Fruit fly (Drosophila melanogaster) whole organism, wandering third instar larva: ENCODE measurements around the gene CG33159.

ENCODE experiments used
- Abd-B ChIP-seq: fragments of >200 bp; optimal IDR thresholded peaks from 2 replicates; lab custom pipeline; 2017; ENCODE audit warnings: missing biosample characterization, missing genetic modification characterization
- CG32264 ChIP-seq: fragments of 200-800 bp; sonication (Bioruptor generic); optimal IDR thresholded peaks from 2 replicates; lab custom pipeline; 2016; ENCODE audit warnings: missing biosample characterization, missing genetic modification characterization
- CG9705 ChIP-seq: fragments of 200-800 bp; sonication (Bioruptor generic); optimal IDR thresholded peaks from 2 replicates; lab custom pipeline; 2018; ENCODE audit warnings: missing biosample characterization, mild to moderate bottlenecking, missing genetic modification characterization
- CrebA ChIP-seq: fragments of 200-800 bp; sonication (Bioruptor generic); optimal IDR thresholded peaks from 2 replicates; lab custom pipeline; 2016; ENCODE audit warnings: missing biosample characterization, mild to moderate bottlenecking, missing genetic modification characterization, borderline replicate concordance
- Dfd ChIP-seq: fragments of >200 bp; optimal IDR thresholded peaks from 2 replicates; lab custom pipeline; 2017; ENCODE audit warnings: missing biosample characterization, missing genetic modification characterization
- Dif ChIP-seq: fragments of 200-275, 200-300 bp; sonication (Bioruptor generic); optimal IDR thresholded peaks from 2 replicates; lab custom pipeline; 2018; ENCODE audit warnings: missing biosample characterization, missing genetic modification characterization; ENCODE audit not compliant: partially characterized antibody
- GATAd ChIP-seq: sonication (Bioruptor generic); optimal IDR thresholded peaks from 2 replicates; lab custom pipeline; 2016; ENCODE audit warnings: missing biosample characterization, missing genetic modification characterization
- HLH106 ChIP-seq: fragments of 200-800 bp; optimal IDR thresholded peaks from 3 replicates; lab custom pipeline; 2019; ENCODE audit warnings: missing biosample characterization, mild to moderate bottlenecking, missing genetic modification characterization, moderate library complexity
- Hnf4 ChIP-seq: fragments of 200-800 bp; sonication (Bioruptor generic); optimal IDR thresholded peaks from 2 replicates; lab custom pipeline; 2016; ENCODE audit warnings: missing biosample characterization, mild to moderate bottlenecking, missing genetic modification characterization
- Hr78 ChIP-seq: fragments of >200 bp; optimal IDR thresholded peaks from 2 replicates; lab custom pipeline; 2017; ENCODE audit warnings: missing biosample characterization, missing genetic modification characterization
- Hr83 ChIP-seq: fragments of 200-300 bp; sonication (Bioruptor generic); optimal IDR thresholded peaks from 2 replicates; lab custom pipeline; 2016; ENCODE audit warnings: missing biosample characterization, mild to moderate bottlenecking, missing genetic modification characterization, moderate library complexity; ENCODE audit not compliant: poor library complexity, severe bottlenecking
- Jra ChIP-seq: sonication (Bioruptor generic); optimal IDR thresholded peaks from 2 replicates; lab custom pipeline; 2016; ENCODE audit warnings: missing biosample characterization, missing genetic modification characterization
- Mio ChIP-seq: sonication (Bioruptor generic); optimal IDR thresholded peaks from 2 replicates; lab custom pipeline; 2016; ENCODE audit warnings: missing biosample characterization, missing genetic modification characterization
- Myc ChIP-seq: fragments of >200 bp; optimal IDR thresholded peaks from 2 replicates; lab custom pipeline; 2017
- N ChIP-seq: fragments of >200 bp; optimal IDR thresholded peaks from 2 replicates; lab custom pipeline; 2018; ENCODE audit warnings: missing biosample characterization, missing external identifiers, missing genetic modification characterization
- OdsH ChIP-seq: fragments of 200-800 bp; sonication (Bioruptor generic); optimal IDR thresholded peaks from 2 replicates; lab custom pipeline; 2016; ENCODE audit warnings: missing biosample characterization, mild to moderate bottlenecking, missing genetic modification characterization
- Rel ChIP-seq, 2 experiments: fragments of 200-800 bp; sonication (Bioruptor generic) in 1 of 2; optimal IDR thresholded peaks; 2 replicates in 1 of 2; 3 replicates in 1 of 2; lab custom pipeline; 2016 to 2019; ENCODE audit warnings: mild to moderate bottlenecking in 2 of 2, missing biosample characterization in 2 of 2, missing genetic modification characterization in 2 of 2, moderate library complexity in 1 of 2
- Sp1 ChIP-seq: fragments of 200-800 bp; sonication (Bioruptor generic); optimal IDR thresholded peaks from 3 replicates; lab custom pipeline; 2019; ENCODE audit warnings: missing biosample characterization, mild to moderate bottlenecking, missing genetic modification characterization, moderate library complexity
- Vsx2 ChIP-seq: fragments of 200-300, 225-300 bp; sonication (Bioruptor generic); optimal IDR thresholded peaks from 2 replicates; lab custom pipeline; 2018; ENCODE audit warnings: missing biosample characterization, missing genetic modification characterization; ENCODE audit not compliant: partially characterized antibody
- br ChIP-seq: fragments of 200-800 bp; sonication (Bioruptor generic); optimal IDR thresholded peaks from 2 replicates; lab custom pipeline; 2016; ENCODE audit warnings: missing biosample characterization, missing genetic modification characterization
- brk ChIP-seq: fragments of 200-800 bp; sonication (Bioruptor generic); optimal IDR thresholded peaks from 2 replicates; lab custom pipeline; 2016; ENCODE audit warnings: missing biosample characterization, mild to moderate bottlenecking, missing genetic modification characterization
- dl ChIP-seq, 2 experiments: fragments of 175-275, 200-275 bp in 1 of 2; fragments of 200-275 bp in 1 of 2; sonication (Bioruptor generic); optimal IDR thresholded peaks; lab custom pipeline; 2018; ENCODE audit warnings: mild to moderate bottlenecking in 2 of 2, missing biosample characterization in 2 of 2, missing genetic modification characterization in 2 of 2, moderate library complexity in 2 of 2; ENCODE audit not compliant: partially characterized antibody in 2 of 2, insufficient read depth in 1 of 2
- dmrt93B ChIP-seq: fragments of 200-800 bp; sonication (Bioruptor generic); optimal IDR thresholded peaks from 2 replicates; lab custom pipeline; 2018; ENCODE audit warnings: missing biosample characterization, mild to moderate bottlenecking, missing genetic modification characterization
- dsf ChIP-seq: sonication (Bioruptor generic); optimal IDR thresholded peaks from 2 replicates; lab custom pipeline; 2016; ENCODE audit warnings: missing biosample characterization, missing genetic modification characterization, borderline replicate concordance
- ey ChIP-seq: fragments of 200-800 bp; sonication (Bioruptor generic); optimal IDR thresholded peaks from 2 replicates; lab custom pipeline; 2016; ENCODE audit warnings: missing biosample characterization, missing genetic modification characterization
- foxo ChIP-seq, 2 experiments: fragments of 200-800 bp; sonication (Bioruptor generic); optimal IDR thresholded peaks; 2 replicates in 1 of 2; 3 replicates in 1 of 2; lab custom pipeline; 2016 to 2017; ENCODE audit warnings: missing biosample characterization in 2 of 2, missing genetic modification characterization in 2 of 2
- fru ChIP-seq: fragments of 200-800 bp; sonication (Bioruptor generic); optimal IDR thresholded peaks from 3 replicates; lab custom pipeline; 2016; ENCODE audit warnings: missing biosample characterization, mild to moderate bottlenecking, missing genetic modification characterization
- h ChIP-seq: fragments of 200-800 bp; sonication (Bioruptor generic); optimal IDR thresholded peaks from 3 replicates; lab custom pipeline; 2016; ENCODE audit warnings: missing biosample characterization, mild to moderate bottlenecking, missing genetic modification characterization
- jim ChIP-seq: fragments of 175-275, 200-325 bp; sonication (Bioruptor generic); optimal IDR thresholded peaks from 2 replicates; lab custom pipeline; 2016; ENCODE audit warnings: missing biosample characterization, mild to moderate bottlenecking, missing genetic modification characterization
- lola ChIP-seq: fragments of >200 bp; optimal IDR thresholded peaks from 2 replicates; lab custom pipeline; 2017; ENCODE audit warnings: missing biosample characterization, missing genetic modification characterization
- pan ChIP-seq: fragments of >200 bp; optimal IDR thresholded peaks from 2 replicates; lab custom pipeline; 2017
- psq ChIP-seq: fragments of 200-800 bp; sonication (Bioruptor generic); optimal IDR thresholded peaks from 3 replicates; lab custom pipeline; 2017; ENCODE audit warnings: missing biosample characterization, mild to moderate bottlenecking, missing genetic modification characterization, moderate library complexity
- rgr ChIP-seq: fragments of 200-800 bp; sonication (Bioruptor generic); optimal IDR thresholded peaks from 3 replicates; lab custom pipeline; 2016; ENCODE audit warnings: missing biosample characterization, mild to moderate bottlenecking, missing genetic modification characterization
- sage ChIP-seq: fragments of 200-800 bp; sonication (Bioruptor generic); optimal IDR thresholded peaks from 2 replicates; lab custom pipeline; 2016; ENCODE audit warnings: missing biosample characterization, mild to moderate bottlenecking, missing genetic modification characterization
- sv ChIP-seq: fragments of 200-800 bp; sonication (Bioruptor generic); optimal IDR thresholded peaks from 3 replicates; lab custom pipeline; 2016; ENCODE audit warnings: missing biosample characterization, missing genetic modification characterization
- tai ChIP-seq: sonication (Bioruptor generic); optimal IDR thresholded peaks from 2 replicates; lab custom pipeline; 2016; ENCODE audit warnings: missing biosample characterization, missing genetic modification characterization
- usp ChIP-seq: fragments of >200 bp; optimal IDR thresholded peaks from 2 replicates; lab custom pipeline; 2017; ENCODE audit warnings: missing biosample characterization, missing genetic modification characterization
- woc ChIP-seq: sonication (Bioruptor generic); optimal IDR thresholded peaks from 2 replicates; lab custom pipeline; 2016; ENCODE audit warnings: missing biosample characterization, mild to moderate bottlenecking, missing genetic modification characterization

Gene CG33159

DNA sequence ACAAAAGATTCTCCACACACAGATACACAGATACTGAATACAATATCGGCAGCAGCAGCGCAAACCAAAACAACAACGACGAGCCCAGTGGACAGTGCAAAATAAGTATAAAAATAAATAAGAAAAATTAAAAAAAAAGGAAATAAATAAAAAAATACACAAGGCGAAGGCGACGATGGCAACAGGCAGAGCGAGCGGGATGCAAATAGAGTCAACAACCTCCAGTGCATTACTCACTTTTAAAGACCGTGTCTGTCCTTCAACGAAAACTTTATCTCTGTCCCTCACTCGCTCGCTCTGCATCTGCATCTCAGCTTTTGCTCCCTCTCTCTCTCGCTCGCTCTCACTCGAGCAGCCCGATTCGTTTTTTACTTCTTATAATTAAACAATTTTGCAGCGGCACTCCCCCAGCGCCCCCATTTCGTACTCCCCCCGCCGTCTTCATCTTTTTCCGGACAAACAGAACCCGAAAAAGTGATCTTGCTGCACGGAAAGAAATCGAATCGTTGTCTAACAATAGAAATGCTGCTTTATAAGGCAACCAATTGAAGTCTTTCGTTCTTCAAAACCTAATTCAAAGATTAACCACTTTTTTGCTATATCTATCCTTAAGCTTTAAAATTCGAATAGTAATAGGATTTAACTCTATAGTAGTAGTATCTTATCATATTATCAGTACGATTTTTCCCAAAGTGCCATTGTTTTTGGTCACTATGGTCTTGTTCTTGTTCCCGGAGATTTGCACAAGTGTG lies 42.3 kb upstream of the CG33159 start:
- TF ChIP-seq GATAd (GFP tag; lab: Kevin White, UChicago) = peak; percentile 25
- no peak for TF ChIP-seq Myc
- no peak for TF ChIP-seq Mio
- no peak for TF ChIP-seq Vsx2 (GFP tag; lab: Kevin White, UChicago)
- TF ChIP-seq ey = peak; percentile 96
- TF ChIP-seq Sp1 = peak; percentile 99
- TF ChIP-seq br = peak; percentile 90
- TF ChIP-seq brk (GFP tag; lab: Kevin White, UChicago) = peak; percentile 89
- peak; percentile 82 for TF ChIP-seq CG32264 (GFP tag; lab: Kevin White, UChicago)
- TF ChIP-seq CrebA (GFP tag; lab: Kevin White, UChicago) = peak; percentile 99
- peak; percentile 32 to 59 for TF ChIP-seq dl (GFP tag; optimal IDR thresholded peaks at IDR 0.05; lab: Kevin White, UChicago; ENCODE audit: insufficient read depth in 1 of 2, partially characterized antibody in 2 of 2)
- TF ChIP-seq HLH106 (tag; lab: Kevin White, UChicago) = peak; percentile 90
- TF ChIP-seq Dif (GFP tag; lab: Kevin White, UChicago) = peak; percentile 61
- peak; percentile 96 for TF ChIP-seq fru (GFP tag; lab: Kevin White, UChicago)
- peak; percentile 69 for TF ChIP-seq CG9705
- TF ChIP-seq jim (GFP tag; lab: Kevin White, UChicago) = peak; percentile 99
- TF ChIP-seq dmrt93B (GFP tag; lab: Kevin White, UChicago) = peak; percentile 73
- TF ChIP-seq N (GFP tag; lab: Kevin White, UChicago) = no peak
- TF ChIP-seq rgr = peak; percentile 88
- TF ChIP-seq lola = no peak
- TF ChIP-seq Abd-B (GFP tag; lab: Kevin White, UChicago) = no peak
- no peak for TF ChIP-seq dsf (GFP tag; lab: Kevin White, UChicago)
- TF ChIP-seq usp (GFP tag; lab: Kevin White, UChicago) = no peak
- TF ChIP-seq psq (GFP tag; lab: Kevin White, UChicago) = peak; percentile 87
- peak; percentile 80 for TF ChIP-seq tai (GFP tag; lab: Kevin White, UChicago)
- TF ChIP-seq OdsH (GFP tag; lab: Kevin White, UChicago) = peak; percentile 85
- TF ChIP-seq pan (lab: Kevin White, UChicago) = no peak
- peak; percentile 97 for TF ChIP-seq sage (GFP tag; lab: Kevin White, UChicago)
- TF ChIP-seq Hnf4 (GFP tag; lab: Kevin White, UChicago) = peak; percentile 58
- peak; percentile 86 for TF ChIP-seq woc
- TF ChIP-seq h (GFP tag; lab: Kevin White, UChicago) = peak; percentile 89
- TF ChIP-seq Hr83 (GFP tag; lab: Kevin White, UChicago) = peak; percentile 63
- no peak for TF ChIP-seq Hr78 (GFP tag; lab: Kevin White, UChicago)
- TF ChIP-seq Jra (GFP tag; lab: Kevin White, UChicago) = peak; percentile 89
- TF ChIP-seq foxo (GFP tag; optimal IDR thresholded peaks at IDR 0.05; lab: Kevin White, UChicago) = peak; percentile 74 to 95
- peak; percentile 100 for TF ChIP-seq Rel (GFP tag; optimal IDR thresholded peaks at IDR 0.05; lab: Kevin White, UChicago)
- peak; percentile 91 for TF ChIP-seq Rel (tag; optimal IDR thresholded peaks at IDR 0.05; lab: Kevin White, UChicago)
- TF ChIP-seq Dfd = no peak
- no peak for TF ChIP-seq sv (GFP tag; lab: Kevin White, UChicago)

DNA sequence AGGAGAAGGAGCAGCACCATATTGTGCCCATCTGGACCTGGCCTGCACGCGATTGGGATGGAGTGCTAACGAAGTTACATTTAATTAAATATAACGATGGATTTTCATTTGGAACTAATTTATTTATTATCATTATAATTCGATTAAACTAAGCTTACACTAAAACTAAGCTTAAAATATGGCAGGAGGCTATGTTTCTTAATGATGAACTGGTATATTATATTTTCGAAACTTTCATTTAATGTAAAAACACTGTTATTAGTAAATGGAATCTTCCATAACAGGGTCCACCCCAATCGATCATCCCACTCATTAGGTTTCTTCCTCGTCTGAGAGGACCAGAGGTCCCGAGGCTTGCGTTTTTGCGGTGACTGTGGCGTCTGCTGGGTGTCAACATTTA lies 40.9 kb upstream of the CG33159 start:
- TF ChIP-seq CrebA (GFP tag; lab: Kevin White, UChicago) (peak; percentile 78), sv (GFP tag; lab: Kevin White, UChicago) (no peak), OdsH (GFP tag; lab: Kevin White, UChicago) (peak; percentile 86), dmrt93B (GFP tag; lab: Kevin White, UChicago) (peak; percentile 42), Hnf4 (GFP tag; lab: Kevin White, UChicago) (peak; percentile 61), sage (GFP tag; lab: Kevin White, UChicago) (peak; percentile 43), ey (peak; percentile 73), dsf (GFP tag; lab: Kevin White, UChicago) (no peak), rgr (peak; percentile 70), Hr78 (GFP tag; lab: Kevin White, UChicago) (no peak), Dif (GFP tag; lab: Kevin White, UChicago) (no peak), h (GFP tag; lab: Kevin White, UChicago) (peak; percentile 71), Sp1 (peak; percentile 91), woc (peak; percentile 38), Abd-B (GFP tag; lab: Kevin White, UChicago) (no peak), usp (GFP tag; lab: Kevin White, UChicago) (no peak), brk (GFP tag; lab: Kevin White, UChicago) (peak; percentile 72), tai (GFP tag; lab: Kevin White, UChicago) (peak; percentile 52), Dfd (no peak), dl (GFP tag; optimal IDR thresholded peaks at IDR 0.05; lab: Kevin White, UChicago; ENCODE audit: insufficient read depth in 1 of 2, partially characterized antibody in 2 of 2) (no peak), HLH106 (tag; lab: Kevin White, UChicago) (peak; percentile 83), CG32264 (GFP tag; lab: Kevin White, UChicago) (peak; percentile 28), GATAd (GFP tag; lab: Kevin White, UChicago) (no peak), Rel (GFP tag; optimal IDR thresholded peaks at IDR 0.05; lab: Kevin White, UChicago) (peak; percentile 25), Rel (tag; optimal IDR thresholded peaks at IDR 0.05; lab: Kevin White, UChicago) (peak; percentile 17), psq (GFP tag; lab: Kevin White, UChicago) (peak; percentile 67), Vsx2 (GFP tag; lab: Kevin White, UChicago) (no peak), Jra (GFP tag; lab: Kevin White, UChicago) (no peak), jim (GFP tag; lab: Kevin White, UChicago) (no peak), pan (lab: Kevin White, UChicago) (no peak), N (GFP tag; lab: Kevin White, UChicago) (no peak), fru (GFP tag; lab: Kevin White, UChicago) (peak; percentile 88), Hr83 (GFP tag; lab: Kevin White, UChicago) (no peak), CG9705 (peak; percentile 46), br (peak; percentile 86), foxo (GFP tag; optimal IDR thresholded peaks at IDR 0.05; lab: Kevin White, UChicago) (peak in 1 of 2 experiments; percentile 73)
- TF ChIP-seq, all 38 proteins: peak for 20
